Fruit fly (Drosophila melanogaster) whole organism, wandering third instar larva: ENCODE data around the gene Rchy1.

Experiments
- Abd-B ChIP-seq: fragments of >200 bp; optimal IDR thresholded peaks from 2 replicates; lab custom pipeline; 2017; ENCODE audit warnings: missing biosample characterization, missing genetic modification characterization
- Dfd ChIP-seq: fragments of >200 bp; optimal IDR thresholded peaks from 2 replicates; lab custom pipeline; 2017; ENCODE audit warnings: missing biosample characterization, missing genetic modification characterization
- Dif ChIP-seq: fragments of 200-275, 200-300 bp; sonication (Bioruptor generic); optimal IDR thresholded peaks from 2 replicates; lab custom pipeline; 2018; ENCODE audit warnings: missing biosample characterization, missing genetic modification characterization; ENCODE audit not compliant: partially characterized antibody
- dl ChIP-seq, 2 experiments: fragments of 175-275, 200-275 bp in 1 of 2; fragments of 200-275 bp in 1 of 2; sonication (Bioruptor generic); optimal IDR thresholded peaks; lab custom pipeline; 2018; ENCODE audit warnings: mild to moderate bottlenecking in 2 of 2, missing biosample characterization in 2 of 2, missing genetic modification characterization in 2 of 2, moderate library complexity in 2 of 2; ENCODE audit not compliant: partially characterized antibody in 2 of 2, insufficient read depth in 1 of 2
- ey ChIP-seq: fragments of 200-800 bp; sonication (Bioruptor generic); optimal IDR thresholded peaks from 2 replicates; lab custom pipeline; 2016; ENCODE audit warnings: missing biosample characterization, missing genetic modification characterization
- h ChIP-seq: fragments of 200-800 bp; sonication (Bioruptor generic); optimal IDR thresholded peaks from 3 replicates; lab custom pipeline; 2016; ENCODE audit warnings: missing biosample characterization, mild to moderate bottlenecking, missing genetic modification characterization
- tai ChIP-seq: sonication (Bioruptor generic); optimal IDR thresholded peaks from 2 replicates; lab custom pipeline; 2016; ENCODE audit warnings: missing biosample characterization, missing genetic modification characterization
- usp ChIP-seq: fragments of >200 bp; optimal IDR thresholded peaks from 2 replicates; lab custom pipeline; 2017; ENCODE audit warnings: missing biosample characterization, missing genetic modification characterization
- woc ChIP-seq: sonication (Bioruptor generic); optimal IDR thresholded peaks from 2 replicates; lab custom pipeline; 2016; ENCODE audit warnings: missing biosample characterization, mild to moderate bottlenecking, missing genetic modification characterization

dm6 chr2L:6464270-6464669 is 1.2 kb downstream of the Rchy1 start:
- TF ChIP-seq Dfd (GFP tag; lab: Kevin White, UChicago) (no peak), dl (GFP tag; optimal IDR thresholded peaks at IDR 0.05; lab: Kevin White, UChicago; ENCODE audit: insufficient read depth in 1 of 2, partially characterized antibody in 2 of 2) (no peak), h (GFP tag; lab: Kevin White, UChicago) (no peak), tai (GFP tag; lab: Kevin White, UChicago) (no peak), woc (GFP tag; lab: Kevin White, UChicago) (no peak), Abd-B (no peak), usp (GFP tag; lab: Kevin White, UChicago) (no peak), ey (GFP tag; lab: Kevin White, UChicago) (no peak), Dif (no peak)
